Worm (Caenorhabditis elegans) whole organism, L1 larva: ENCODE measurements around the gene nspc-1.
"Not testable (repeated sequence)": the region's sequence is repeated elsewhere in the genome, so short reads cannot be mapped to it uniquely, and the experiment has no call there.

ENCODE experiments used
- lsy-2 ChIP-seq, 2 experiments: fragments of 150-350 bp; optimal IDR thresholded peaks; 2 replicates each; lab custom pipeline; 2014; ENCODE audit warnings: missing biosample characterization in 2 of 2, missing genetic modification characterization in 2 of 2
- nhr-85 ChIP-seq: sonication (generic microtip); peaks from one replicate; lab custom pipeline; 2016; ENCODE audit warnings: missing genetic modification characterization, inconsistent platforms, missing compliant biosample characterization
- zag-1 ChIP-seq: fragments of 150-350 bp; optimal IDR thresholded peaks from 2 replicates; lab custom pipeline; 2014; ENCODE audit warnings: missing biosample characterization, missing genetic modification characterization

DNA sequence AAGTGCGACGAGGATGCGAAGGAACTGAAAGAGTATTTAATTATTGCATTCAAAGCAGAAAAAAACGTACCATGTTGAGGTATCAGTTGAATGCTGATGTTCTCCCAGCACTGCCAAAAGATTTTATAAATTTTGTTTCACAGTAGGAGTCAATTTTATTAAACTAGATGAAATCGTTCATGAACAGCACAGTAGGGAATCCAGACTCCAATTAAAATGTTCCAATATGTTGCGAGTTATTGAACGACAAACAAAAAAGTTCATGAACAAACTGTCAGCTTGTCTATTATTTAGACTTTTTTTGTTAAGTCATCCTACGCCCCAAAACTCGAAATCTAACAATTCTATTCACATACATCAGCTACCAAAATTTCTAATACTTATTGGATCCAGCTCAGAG, at the start of gene nspc-1:
- not testable (repeated sequence) for TF ChIP-seq nhr-85 (tag; lab: Kevin White, UChicago); lsy-2 (tag; optimal IDR thresholded peaks at IDR 0.05; lab: Kevin White, UChicago); zag-1 (tag; lab: Kevin White, UChicago)
